Worm (Caenorhabditis elegans) whole organism, young adult: Measurements from ENCODE around the gene C10C6.3.

ENCODE experiments used
- F57C9.4 ChIP-seq: sonication (generic microtip); optimal IDR thresholded peaks from 2 replicates; lab custom pipeline; 2017; ENCODE audit warnings: mild to moderate bottlenecking, missing genetic modification characterization, missing compliant biosample characterization
- atf-7 ChIP-seq: sonication (generic microtip); optimal IDR thresholded peaks from 2 replicates; lab custom pipeline; 2017; ENCODE audit warnings: mild to moderate bottlenecking, missing genetic modification characterization, missing compliant biosample characterization

DNA sequence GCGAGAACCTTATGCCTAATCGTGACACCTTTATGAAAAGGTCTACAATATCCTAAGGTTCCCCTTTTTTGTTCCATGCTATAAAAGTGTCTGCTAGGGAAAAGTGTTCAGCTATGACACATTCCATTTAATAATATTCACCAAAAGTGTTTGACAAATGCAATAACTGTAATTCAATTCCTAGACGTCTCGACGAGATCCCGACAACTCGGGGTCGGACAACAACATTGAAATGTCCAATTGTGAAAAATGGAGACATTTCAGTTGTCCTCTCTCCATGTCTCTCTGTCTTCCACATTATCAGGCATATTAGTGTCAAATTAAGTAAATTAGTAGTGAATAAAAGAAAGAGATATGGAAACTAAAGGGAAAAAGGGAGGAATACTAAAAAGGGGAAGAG lies 33.6 kb downstream of the C10C6.3 start:
- TF ChIP-seq atf-7 (tag; lab: Kevin White, UChicago) (no peak), F57C9.4 (tag; lab: Kevin White, UChicago) (no peak)
